Worm (Caenorhabditis elegans): ENCODE results near the gene C18H9.6.

ce11 chrII:6713003-6713402 lies 11.6 kb upstream of the C18H9.6 start:
- no peak for TF ChIP-seq F57C9.4 (tag; optimal IDR thresholded peaks at IDR 0.05)
- no peak for TF ChIP-seq fkh-3 (tag; optimal IDR thresholded peaks at IDR 0.05)
- no peak for TF ChIP-seq nhr-120 (GFP tag; IDR thresholded peaks at IDR 0.05)
- TF ChIP-seq unc-130 (GFP tag; optimal IDR thresholded peaks at IDR 0.05): no peak
- no peak for TF ChIP-seq mel-28 (tag; optimal IDR thresholded peaks at IDR 0.05; ENCODE audit: borderline replicate concordance)
- TF ChIP-seq zim-3 (tag; optimal IDR thresholded peaks at IDR 0.05): no peak
- TF ChIP-seq snpc-4 (GFP tag; optimal IDR thresholded peaks at IDR 0.05): no peak
- TF ChIP-seq snpc-4 (tag; optimal IDR thresholded peaks at IDR 0.05): no peak
- no peak for TF ChIP-seq F57A8.1 (GFP tag; optimal IDR thresholded peaks at IDR 0.05)
- no peak for TF ChIP-seq ceh-91 (GFP tag; IDR thresholded peaks at IDR 0.05)
